Fruit fly (Drosophila melanogaster) whole organism, prepupa: ENCODE results near the gene Obp99b.

ENCODE experiments used
- Blimp-1 ChIP-seq: fragments of 200-800 bp; sonication (Bioruptor generic); optimal IDR thresholded peaks from 3 replicates; lab custom pipeline; 2017; ENCODE audit warnings: missing biosample characterization, missing genetic modification characterization, mild to moderate bottlenecking, moderate library complexity, missing genetic modification reagents
- CG10631 ChIP-seq: fragments of 200-800 bp; sonication (Bioruptor generic); optimal IDR thresholded peaks from 2 replicates; lab custom pipeline; 2016; ENCODE audit warnings: missing biosample characterization, missing genetic modification characterization
- CG10669 ChIP-seq: fragments of 200-800 bp; sonication (Bioruptor generic); optimal IDR thresholded peaks from 3 replicates; lab custom pipeline; 2018; ENCODE audit warnings: missing biosample characterization, mild to moderate bottlenecking, missing genetic modification characterization, moderate library complexity
- CG11762 ChIP-seq: fragments of 200-800 bp; sonication (Bioruptor generic); optimal IDR thresholded peaks from 3 replicates; lab custom pipeline; 2016; ENCODE audit warnings: missing biosample characterization, missing genetic modification characterization; ENCODE audit not compliant: insufficient read depth
- CG11902 ChIP-seq: fragments of 200-800 bp; sonication (Bioruptor generic); optimal IDR thresholded peaks from 3 replicates; lab custom pipeline; 2016; ENCODE audit warnings: missing biosample characterization, missing genetic modification characterization
- CG15336 ChIP-seq: fragments of 200-800 bp; sonication (Bioruptor generic); IDR thresholded peaks from 2 replicates; pipeline ENCODE4 v1.3.6; 2022; ENCODE audit warnings: missing biosample characterization, missing genetic modification characterization
- CG1621 ChIP-seq: fragments of 200-800 bp; sonication (Bioruptor generic); optimal IDR thresholded peaks from 3 replicates; lab custom pipeline; 2018; ENCODE audit warnings: missing biosample characterization, mild to moderate bottlenecking, missing genetic modification characterization
- CG16779 ChIP-seq: fragments of 200-800 bp; sonication (Bioruptor generic); optimal IDR thresholded peaks from 3 replicates; lab custom pipeline; 2017; ENCODE audit warnings: missing biosample characterization, mild to moderate bottlenecking, missing genetic modification characterization
- CG3032 ChIP-seq: fragments of 200-800 bp; optimal IDR thresholded peaks from 2 replicates; lab custom pipeline; 2019; ENCODE audit warnings: missing biosample characterization, mild to moderate bottlenecking, missing genetic modification characterization, moderate library complexity
- CG31627 ChIP-seq: fragments of 200-800 bp; sonication (Bioruptor generic); optimal IDR thresholded peaks from 3 replicates; lab custom pipeline; 2016; ENCODE audit warnings: missing biosample characterization, missing genetic modification characterization
- CG32006 ChIP-seq: fragments of 200-800 bp; sonication (Bioruptor generic); optimal IDR thresholded peaks from 3 replicates; lab custom pipeline; 2017; ENCODE audit warnings: missing biosample characterization, mild to moderate bottlenecking, missing genetic modification characterization
- CG34406 ChIP-seq: fragments of 200-800 bp; sonication (Bioruptor generic); optimal IDR thresholded peaks from 3 replicates; lab custom pipeline; 2016; ENCODE audit warnings: missing biosample characterization, missing genetic modification characterization
- CG6163 ChIP-seq: fragments of 200-800 bp; sonication (Bioruptor generic); IDR thresholded peaks from 3 replicates; pipeline ENCODE4 v1.3.6; 2022; ENCODE audit warnings: missing biosample characterization, missing genetic modification characterization
- CG6276 ChIP-seq: fragments of 200-800 bp; sonication (Bioruptor generic); optimal IDR thresholded peaks from 2 replicates; lab custom pipeline; 2017; ENCODE audit warnings: missing biosample characterization, mild to moderate bottlenecking, missing genetic modification characterization
- CG6792 ChIP-seq: fragments of 200-800 bp; sonication (Bioruptor generic); optimal IDR thresholded peaks from 3 replicates; lab custom pipeline; 2016; ENCODE audit warnings: missing biosample characterization, missing genetic modification characterization
- CG6808 ChIP-seq: fragments of 200-800 bp; sonication (Bioruptor generic); optimal IDR thresholded peaks from 3 replicates; lab custom pipeline; 2017; ENCODE audit warnings: missing biosample characterization, missing genetic modification characterization, mild to moderate bottlenecking, moderate library complexity, missing genetic modification reagents
- CG6854 ChIP-seq: fragments of 200-800 bp; sonication (Bioruptor generic); optimal IDR thresholded peaks from 2 replicates; lab custom pipeline; 2017; ENCODE audit warnings: missing biosample characterization, mild to moderate bottlenecking, missing genetic modification characterization
- CG7368 ChIP-seq: fragments of 200-800 bp; sonication (Bioruptor generic); optimal IDR thresholded peaks from 3 replicates; lab custom pipeline; 2016; ENCODE audit warnings: missing biosample characterization, missing genetic modification characterization
- CG8119 ChIP-seq: fragments of 200-800 bp; sonication (Bioruptor generic); IDR thresholded peaks from 3 replicates; pipeline ENCODE4 v1.3.6; 2022; ENCODE audit warnings: missing biosample characterization, missing genetic modification characterization
- CG8319 ChIP-seq: fragments of 200-800 bp; sonication (Bioruptor generic); optimal IDR thresholded peaks from 3 replicates; lab custom pipeline; 2016; ENCODE audit warnings: missing biosample characterization, missing genetic modification characterization
- CG8632 ChIP-seq: fragments of 200-800 bp; sonication (Bioruptor generic); optimal IDR thresholded peaks from 3 replicates; lab custom pipeline; 2016; ENCODE audit warnings: missing biosample characterization, missing genetic modification characterization
- CG9139 ChIP-seq: fragments of 200-800 bp; sonication (Bioruptor generic); optimal IDR thresholded peaks from 3 replicates; lab custom pipeline; 2017; ENCODE audit warnings: missing biosample characterization, mild to moderate bottlenecking, missing genetic modification characterization
- Eip78C ChIP-seq: fragments of 200-800 bp; sonication (Bioruptor generic); peaks from one replicate; lab custom pipeline; 2016; ENCODE audit warnings: missing biosample characterization, missing genetic modification characterization
- Eip93F ChIP-seq: fragments of 200-800 bp; sonication (Bioruptor generic); optimal IDR thresholded peaks from 2 replicates; lab custom pipeline; 2016; ENCODE audit warnings: missing biosample characterization, mild to moderate bottlenecking, missing genetic modification characterization
- Gug ChIP-seq: fragments of 200-800 bp; sonication (Bioruptor generic); IDR thresholded peaks from 2 replicates; pipeline ENCODE4 v1.3.6; 2022; ENCODE audit warnings: missing biosample characterization, missing genetic modification characterization
- Hr38 ChIP-seq: sonication (Bioruptor generic); optimal IDR thresholded peaks from 2 replicates; lab custom pipeline; 2016; ENCODE audit warnings: missing biosample characterization, missing genetic modification characterization
- Hr39 ChIP-seq: fragments of 200-800 bp; sonication (Bioruptor generic); optimal IDR thresholded peaks from 2 replicates; lab custom pipeline; 2016; ENCODE audit warnings: missing biosample characterization, missing genetic modification characterization
- Hr4 ChIP-seq: fragments of 200-800 bp; sonication (Bioruptor generic); optimal IDR thresholded peaks from 3 replicates; lab custom pipeline; 2016; ENCODE audit warnings: missing biosample characterization, missing genetic modification characterization
- Lpt ChIP-seq: fragments of 200-800 bp; sonication (Bioruptor generic); optimal IDR thresholded peaks from 3 replicates; lab custom pipeline; 2016; ENCODE audit warnings: missing biosample characterization, missing genetic modification characterization
- Met ChIP-seq: fragments of 200-800 bp; sonication (Bioruptor generic); optimal IDR thresholded peaks from 3 replicates; lab custom pipeline; 2016; ENCODE audit warnings: missing biosample characterization, missing genetic modification characterization
- OdsH ChIP-seq: fragments of 200-800 bp; sonication (Bioruptor generic); optimal IDR thresholded peaks from 3 replicates; lab custom pipeline; 2016; ENCODE audit warnings: missing biosample characterization, missing genetic modification characterization
- Sox102F ChIP-seq: fragments of 200-800 bp; sonication (Bioruptor generic); optimal IDR thresholded peaks from 2 replicates; lab custom pipeline; 2016; ENCODE audit warnings: missing biosample characterization, mild to moderate bottlenecking, missing genetic modification characterization
- Sox15 ChIP-seq: fragments of 200-800 bp; sonication (Bioruptor generic); optimal IDR thresholded peaks from 3 replicates; lab custom pipeline; 2016; ENCODE audit warnings: missing biosample characterization, missing genetic modification characterization
- achi ChIP-seq: fragments of 200-800 bp; sonication (Bioruptor generic); optimal IDR thresholded peaks from 3 replicates; lab custom pipeline; 2016; ENCODE audit warnings: missing biosample characterization, missing genetic modification characterization
- cyc ChIP-seq: fragments of 200-800 bp; sonication (Bioruptor generic); optimal IDR thresholded peaks from 3 replicates; lab custom pipeline; 2016; ENCODE audit warnings: missing biosample characterization, missing genetic modification characterization
- dac ChIP-seq: fragments of 200-800 bp; sonication (Bioruptor generic); optimal IDR thresholded peaks from 2 replicates; lab custom pipeline; 2017; ENCODE audit warnings: missing biosample characterization, mild to moderate bottlenecking, missing genetic modification characterization
- dsx ChIP-seq: fragments of 200-800 bp; optimal IDR thresholded peaks from 3 replicates; lab custom pipeline; 2019; ENCODE audit warnings: missing biosample characterization, mild to moderate bottlenecking, missing genetic modification characterization, moderate library complexity; ENCODE audit not compliant: poor library complexity, severe bottlenecking
- eg ChIP-seq: fragments of 200-800 bp; sonication (Bioruptor generic); IDR thresholded peaks from 3 replicates; pipeline ENCODE4 v1.3.6; 2022; ENCODE audit warnings: missing biosample characterization, missing genetic modification characterization
- esn ChIP-seq: fragments of 200-800 bp; sonication (Bioruptor generic); optimal IDR thresholded peaks from 2 replicates; lab custom pipeline; 2016; ENCODE audit warnings: missing biosample characterization, mild to moderate bottlenecking, missing genetic modification characterization, moderate library complexity
- fd59A ChIP-seq: fragments of 200-800 bp; sonication (Bioruptor generic); optimal IDR thresholded peaks from 2 replicates; lab custom pipeline; 2017; ENCODE audit warnings: missing biosample characterization, mild to moderate bottlenecking, missing genetic modification characterization, missing genetic modification reagents
- fd85E ChIP-seq: fragments of 200-800 bp; sonication (Bioruptor generic); optimal IDR thresholded peaks from 3 replicates; lab custom pipeline; 2016; ENCODE audit warnings: missing biosample characterization, missing genetic modification characterization
- lz ChIP-seq: fragments of 200-800 bp; sonication (Bioruptor generic); optimal IDR thresholded peaks from 3 replicates; lab custom pipeline; 2016; ENCODE audit warnings: missing biosample characterization, missing genetic modification characterization
- net ChIP-seq: fragments of 200-800 bp; sonication (Bioruptor generic); optimal IDR thresholded peaks from 3 replicates; lab custom pipeline; 2016; ENCODE audit warnings: missing biosample characterization, missing genetic modification characterization
- pdm3 ChIP-seq: fragments of 200-800 bp; sonication (Bioruptor generic); optimal IDR thresholded peaks from 3 replicates; lab custom pipeline; 2016; ENCODE audit warnings: missing biosample characterization, missing genetic modification characterization
- spab ChIP-seq: fragments of 200-800 bp; sonication (Bioruptor generic); optimal IDR thresholded peaks from 2 replicates; lab custom pipeline; 2017; ENCODE audit warnings: missing biosample characterization, mild to moderate bottlenecking, missing genetic modification characterization, missing genetic modification reagents
- ss ChIP-seq, 2 experiments: fragments of 200-800 bp; sonication (Bioruptor generic); optimal IDR thresholded peaks; 2 replicates in 1 of 2; 3 replicates in 1 of 2; lab custom pipeline; 2017 to 2018; ENCODE audit warnings: mild to moderate bottlenecking in 2 of 2, missing biosample characterization in 2 of 2, missing genetic modification characterization in 2 of 2, moderate library complexity in 1 of 2
- topi ChIP-seq: fragments of 200-800 bp; sonication (Bioruptor generic); optimal IDR thresholded peaks from 3 replicates; lab custom pipeline; 2016; ENCODE audit warnings: missing biosample characterization, missing genetic modification characterization
- vri ChIP-seq: fragments of 200-800 bp; sonication (Bioruptor generic); optimal IDR thresholded peaks from 3 replicates; lab custom pipeline; 2016; ENCODE audit warnings: missing biosample characterization, mild to moderate bottlenecking, missing genetic modification characterization

Obp99b gene

dm6 chr3R:29758129-29758733, 41.5 kb upstream of the Obp99b start (continued):
- peak; percentile 49 for TF ChIP-seq CG7368
- TF ChIP-seq CG32006 = peak; percentile 78
- peak; percentile 39 for TF ChIP-seq cyc (GFP tag; lab: Kevin White, UChicago)
- peak; percentile 79 for TF ChIP-seq Hr4
- peak; percentile 62 for TF ChIP-seq CG34406 (GFP tag; lab: Kevin White, UChicago)
- no peak for TF ChIP-seq ss (GFP tag; optimal IDR thresholded peaks at IDR 0.05; lab: Kevin White, UChicago)
- TF ChIP-seq spab (GFP tag; lab: Kevin White, UChicago) = peak; percentile 23
- peak; percentile 49 for TF ChIP-seq net (GFP tag; lab: Kevin White, UChicago)
- peak; percentile 38 for TF ChIP-seq Lpt (GFP tag; lab: Kevin White, UChicago)
- TF ChIP-seq CG3032 (tag; lab: Kevin White, UChicago) = peak; percentile 26
- TF ChIP-seq CG11762 = peak; percentile 35
- no peak for TF ChIP-seq Eip93F (GFP tag; lab: Kevin White, UChicago)
- no peak for TF ChIP-seq CG9139 (GFP tag; lab: Kevin White, UChicago)
- TF ChIP-seq dac (GFP tag; lab: Kevin White, UChicago) = peak; percentile 36
- peak; percentile 68 for TF ChIP-seq Gug
- TF ChIP-seq Sox15 (GFP tag; lab: Kevin White, UChicago) = no peak

dm6 chr3R:29757681-29758080, 41.0 kb upstream of the Obp99b start:
- TF ChIP-seq CG6808 (GFP tag; lab: Kevin White, UChicago) = peak; percentile 22
- TF ChIP-seq CG6163 (GFP tag; lab: Robert Waterston, UW) = peak; percentile 33; the same call in 1 of the 3 replicates
- peak; percentile 59 for TF ChIP-seq pdm3 (GFP tag; lab: Kevin White, UChicago)
- TF ChIP-seq CG8632 (GFP tag; lab: Kevin White, UChicago) = no peak
- peak; percentile 74 for TF ChIP-seq CG15336
- peak; percentile 64 for TF ChIP-seq OdsH (GFP tag; lab: Kevin White, UChicago)
- TF ChIP-seq CG10631 (GFP tag; lab: Kevin White, UChicago) = peak; percentile 19
- TF ChIP-seq Sox102F = peak; percentile 57
- TF ChIP-seq esn = peak; percentile 59
- peak; percentile 65 for TF ChIP-seq topi (GFP tag; lab: Kevin White, UChicago)
- TF ChIP-seq Met (GFP tag; lab: Kevin White, UChicago) = peak; percentile 61
- no peak for TF ChIP-seq ss (GFP tag; optimal IDR thresholded peaks at IDR 0.05; lab: Kevin White, UChicago)
- TF ChIP-seq Hr39 = peak; percentile 42
- no peak for TF ChIP-seq CG16779
- TF ChIP-seq Sox15 (GFP tag; lab: Kevin White, UChicago) = peak; percentile 30
- peak; percentile 58 for TF ChIP-seq dac (GFP tag; lab: Kevin White, UChicago)
- TF ChIP-seq CG6854 (GFP tag; lab: Kevin White, UChicago) = no peak
- peak; percentile 27 for TF ChIP-seq CG34406 (GFP tag; lab: Kevin White, UChicago)
- TF ChIP-seq fd85E (GFP tag; lab: Kevin White, UChicago) = no peak
- TF ChIP-seq CG6792 = no peak
- no peak for TF ChIP-seq vri (GFP tag; lab: Kevin White, UChicago)
- TF ChIP-seq CG10669 (GFP tag; lab: Kevin White, UChicago) = peak; percentile 26
- peak; percentile 76 for TF ChIP-seq eg
- peak; percentile 38 for TF ChIP-seq CG31627 (GFP tag; lab: Kevin White, UChicago)
- TF ChIP-seq CG11762 = no peak
- no peak for TF ChIP-seq CG9139 (GFP tag; lab: Kevin White, UChicago)
- no peak for TF ChIP-seq CG1621 (tag; lab: Kevin White, UChicago)
- TF ChIP-seq dsx = no peak
- peak; percentile 45 for TF ChIP-seq CG6276 (GFP tag; lab: Kevin White, UChicago)
- TF ChIP-seq achi (GFP tag; lab: Kevin White, UChicago) = peak; percentile 50
- TF ChIP-seq fd59A (GFP tag; lab: Kevin White, UChicago) = no peak
- peak; percentile 93 for TF ChIP-seq Eip78C (GFP tag; lab: Kevin White, UChicago)
- TF ChIP-seq CG3032 (tag; lab: Kevin White, UChicago) = peak; percentile 35
- TF ChIP-seq lz (GFP tag; lab: Kevin White, UChicago) = peak; percentile 47
- TF ChIP-seq CG8319 (GFP tag; lab: Kevin White, UChicago) = no peak
- TF ChIP-seq CG8119 (GFP tag; lab: Robert Waterston, UW) = peak; percentile 74
- TF ChIP-seq net (GFP tag; lab: Kevin White, UChicago) = no peak
- TF ChIP-seq CG7368 = no peak
- no peak for TF ChIP-seq Eip93F (GFP tag; lab: Kevin White, UChicago)
- no peak for TF ChIP-seq Hr38
- peak; percentile 35 for TF ChIP-seq CG11902 (GFP tag; lab: Kevin White, UChicago)
- no peak for TF ChIP-seq Blimp-1
